Worm (Caenorhabditis elegans) whole organism, dauer: ENCODE measurements around the gene ZK1248.20.
"Not testable (repeated sequence)": the region's sequence is repeated elsewhere in the genome, so short reads cannot be mapped to it uniquely, and the experiment has no call there.

Experiments
- unc-62 ChIP-seq: sonication (generic microtip); optimal IDR thresholded peaks from 2 replicates; lab custom pipeline; 2017; ENCODE audit warnings: missing biosample characterization, missing genetic modification reagents, missing genetic modification characterization

ZK1248.20 gene

ce11 chrII:5801075-5801474 lies 15.4 kb upstream of the ZK1248.20 start, which contains the start of the genes K05F1.9 and K05F1.1:
Gene K05F1.9, minus strand, starts transcription at chrII:5801175.
Gene K05F1.1, plus strand, starts transcription at chrII:5801382.
- no peak for TF ChIP-seq unc-62 (GFP tag; lab: Kevin White, UChicago)

ce11 chrII:5804288-5804687 lies 12.2 kb upstream of the ZK1248.20 start:
- no peak for TF ChIP-seq unc-62 (GFP tag; lab: Kevin White, UChicago)

ce11 chrII:5805303-5805702 lies 11.1 kb upstream of the ZK1248.20 start, which contains the start of gene K05F1.10:
Gene K05F1.10, minus strand, starts transcription at chrII:5805473.
- TF ChIP-seq unc-62 (GFP tag; lab: Kevin White, UChicago): no peak

- TF ChIP-seq unc-62 (GFP tag; lab: Kevin White, UChicago): no peak
These were observed 9.9 kb upstream of the ZK1248.20 start for ce11 chrII:5806563-5806962.

ce11 chrII:5810230-5810629 lies 6.2 kb upstream of the ZK1248.20 start, which contains the start of the genes msp-64 and ZK1248.5:
Gene msp-64, minus strand, starts transcription at chrII:5810330.
Gene ZK1248.5, plus strand, starts transcription at chrII:5810514.
- no peak for TF ChIP-seq unc-62 (GFP tag; lab: Kevin White, UChicago)

- TF ChIP-seq unc-62 (GFP tag; lab: Kevin White, UChicago): not testable (repeated sequence)
These were observed 1.1 kb upstream of the ZK1248.20 start, which contains the start of gene wago-5 for ce11 chrII:5815382-5815781. Gene wago-5, minus strand, starts transcription at chrII:5815482.

- no peak for TF ChIP-seq unc-62 (GFP tag; lab: Kevin White, UChicago)
These were observed 1.9 kb downstream of the ZK1248.20 start, which contains the start of gene ZK1248.4 for ce11 chrII:5818298-5818697. Gene ZK1248.4, plus strand, starts transcription at chrII:5818598.

ce11 chrII:5819655-5820054 lies 3.2 kb downstream of the ZK1248.20 start:
- TF ChIP-seq unc-62 (GFP tag; lab: Kevin White, UChicago): no peak

- no peak for TF ChIP-seq unc-62 (GFP tag; lab: Kevin White, UChicago)
These were observed 3.9 kb downstream of the ZK1248.20 start, which contains the start of gene ehs-1 for ce11 chrII:5820282-5820762. Gene ehs-1, plus strand, starts transcription at chrII:5820712.

- no peak for TF ChIP-seq unc-62 (GFP tag; lab: Kevin White, UChicago)
These were observed 10.9 kb downstream of the ZK1248.20 start, which contains the start of gene tbc-2 for ce11 chrII:5827364-5827763. Gene tbc-2, minus strand, starts transcription at chrII:5827443.

- TF ChIP-seq unc-62 (GFP tag; lab: Kevin White, UChicago): no peak
These were observed 12.0 kb downstream of the ZK1248.20 start, which contains the start of gene ZK1248.11 for ce11 chrII:5828486-5828885. Gene ZK1248.11, minus strand, starts transcription at chrII:5828586.

ce11 chrII:5829940-5830424 lies 13.5 kb downstream of the ZK1248.20 start, which contains the start of gene col-74:
Gene col-74, plus strand, starts transcription at chrII:5830374.
- TF ChIP-seq unc-62 (GFP tag; lab: Kevin White, UChicago): no peak

ce11 chrII:5831373-5831772 lies 14.9 kb downstream of the ZK1248.20 start:
- no peak for TF ChIP-seq unc-62 (GFP tag; lab: Kevin White, UChicago)

ce11 chrII:5833136-5833535 lies 16.7 kb downstream of the ZK1248.20 start, which contains the start of gene gtap-1:
Gene gtap-1, minus strand, starts transcription at chrII:5833236.
- TF ChIP-seq unc-62 (GFP tag; lab: Kevin White, UChicago): no peak

- TF ChIP-seq unc-62 (GFP tag; lab: Kevin White, UChicago): no peak
These were observed 18.7 kb downstream of the ZK1248.20 start for ce11 chrII:5835146-5835545.

ce11 chrII:5836153-5836719 lies 19.8 kb downstream of the ZK1248.20 start, which contains the start of gene fzo-1:
Gene fzo-1, minus strand, starts transcription at chrII:5836203.
- no peak for TF ChIP-seq unc-62 (GFP tag; lab: Kevin White, UChicago)
